Fruit fly (Drosophila melanogaster): Measurements from ENCODE around the gene Blos2.

dm6 chr3L:11051271-11051670, 10.1 kb upstream of the Blos2 start, which contains the start of gene CG43693:
- TF ChIP-seq CG15710 (tag; optimal IDR thresholded peaks at IDR 0.05): no peak
- no peak for TF ChIP-seq fd96Ca (GFP tag; IDR thresholded peaks at IDR 0.05)
- TF ChIP-seq CG10348 (GFP tag; IDR thresholded peaks at IDR 0.05): no peak
- no peak for TF ChIP-seq CG17806 (tag; optimal IDR thresholded peaks at IDR 0.05)
- no peak for TF ChIP-seq CG8159 (tag; optimal IDR thresholded peaks at IDR 0.05)
- no peak for TF ChIP-seq CG12605 (GFP tag; IDR thresholded peaks at IDR 0.05)
- no peak for TF ChIP-seq Snoo (tag; optimal IDR thresholded peaks at IDR 0.05)
- no peak for TF ChIP-seq CG8301 (tag; optimal IDR thresholded peaks at IDR 0.05)
- no peak for TF ChIP-seq D1 (tag; optimal IDR thresholded peaks at IDR 0.05)
- no peak for TF ChIP-seq EcR (GFP tag; optimal IDR thresholded peaks at IDR 0.05)
- TF ChIP-seq Pif1B (GFP tag; optimal IDR thresholded peaks at IDR 0.05): no peak
- no peak for TF ChIP-seq Pif1A (GFP tag; optimal IDR thresholded peaks at IDR 0.05)
- TF ChIP-seq CG14655 (GFP tag; optimal IDR thresholded peaks at IDR 0.05): no peak

Data from whole organism, pupa.